Fruit fly (Drosophila melanogaster) whole organism, embryonic: ENCODE data around the gene thoc7.
A peak's percentile ranks its signal among the peaks of the same experiment; 100 is the strongest.

Source experiments
- CG10267 ChIP-seq: fragments of 200-800 bp; sonication (Bioruptor generic); optimal IDR thresholded peaks from 2 replicates; lab custom pipeline; 2018; ENCODE audit warnings: missing biosample characterization, mild to moderate bottlenecking, missing genetic modification characterization, moderate library complexity
- CG10654 ChIP-seq: fragments of 200-800 bp; sonication (Bioruptor generic); optimal IDR thresholded peaks from 2 replicates; lab custom pipeline; 2016; ENCODE audit warnings: missing biosample characterization, missing genetic modification characterization
- CG12659 ChIP-seq: fragments of 200-800 bp; sonication (Bioruptor generic); optimal IDR thresholded peaks from 3 replicates; lab custom pipeline; 2017; ENCODE audit warnings: mild to moderate bottlenecking, missing biosample characterization, missing genetic modification reagents, missing genetic modification characterization
- CG12744 ChIP-seq: fragments of 200-800 bp; sonication (Bioruptor generic); optimal IDR thresholded peaks from 2 replicates; lab custom pipeline; 2016; ENCODE audit warnings: missing biosample characterization, missing genetic modification characterization
- CG13296 ChIP-seq: fragments of 200-800 bp; sonication (Bioruptor generic); optimal IDR thresholded peaks from 3 replicates; lab custom pipeline; 2018; ENCODE audit warnings: missing biosample characterization, mild to moderate bottlenecking, missing genetic modification characterization
- CG14014 ChIP-seq: fragments of 200-800 bp; sonication (Bioruptor generic); IDR thresholded peaks from 2 replicates; pipeline ENCODE4 v1.3.6; 2022; ENCODE audit warnings: missing biosample characterization, missing genetic modification characterization
- CG30020 ChIP-seq: fragments of 200-800 bp; optimal IDR thresholded peaks from 2 replicates; lab custom pipeline; 2019; ENCODE audit warnings: missing biosample characterization, mild to moderate bottlenecking, missing genetic modification characterization, moderate library complexity
- CG34422 ChIP-seq: fragments of 200-800 bp; sonication (Bioruptor generic); IDR thresholded peaks from 3 replicates; pipeline ENCODE4 v1.3.6; 2022; ENCODE audit warnings: missing biosample characterization, missing genetic modification characterization
- CG3847 ChIP-seq: fragments of 200-800 bp; sonication (Bioruptor generic); IDR thresholded peaks from 2 replicates; pipeline ENCODE4 v1.3.6; 2022; ENCODE audit warnings: missing biosample characterization, missing genetic modification characterization
- CG7928 ChIP-seq: fragments of 200-800 bp; sonication (Bioruptor generic); optimal IDR thresholded peaks from 2 replicates; lab custom pipeline; 2017; ENCODE audit warnings: missing biosample characterization, mild to moderate bottlenecking, missing genetic modification characterization
- CG8290 ChIP-seq, 3 experiments: fragments of 200-800 bp; sonication (Bioruptor generic); optimal IDR thresholded peaks; 2 replicates each; lab custom pipeline; 2016 to 2019; ENCODE audit warnings: missing biosample characterization in 3 of 3, missing genetic modification characterization in 3 of 3, mild to moderate bottlenecking in 2 of 3, moderate library complexity in 1 of 3
- CHES-1-like ChIP-seq: fragments of 200-800 bp; sonication (Bioruptor generic); optimal IDR thresholded peaks from 2 replicates; lab custom pipeline; 2016; ENCODE audit warnings: missing biosample characterization, missing genetic modification characterization
- Camta ChIP-seq: fragments of 200-800 bp; sonication (Bioruptor generic); optimal IDR thresholded peaks from 2 replicates; lab custom pipeline; 2016; ENCODE audit warnings: missing biosample characterization, missing genetic modification characterization
- CkIIα-i1 ChIP-seq: fragments of 200-800 bp; sonication (Bioruptor generic); IDR thresholded peaks from 2 replicates; pipeline ENCODE4 v1.3.6; 2022; ENCODE audit warnings: missing biosample characterization, missing genetic modification characterization
- Dip3 ChIP-seq: fragments of 200-800 bp; sonication (Bioruptor generic); optimal IDR thresholded peaks from 3 replicates; lab custom pipeline; 2016; ENCODE audit warnings: missing biosample characterization, missing genetic modification characterization
- Dll ChIP-seq: fragments of 200-800 bp; sonication (Bioruptor generic); IDR thresholded peaks from 4 replicates; pipeline ENCODE4 v1.3.6; 2022; ENCODE audit warnings: missing biosample characterization, missing genetic modification characterization; ENCODE audit not compliant: partially characterized antibody
- Dref ChIP-seq: fragments of 200-800 bp; sonication (Bioruptor generic); IDR thresholded peaks from 2 replicates; pipeline ENCODE4 v1.3.6; 2022; ENCODE audit warnings: missing biosample characterization, missing genetic modification characterization
- E2f2 ChIP-seq: fragments of 200-800 bp; sonication (Bioruptor generic); IDR thresholded peaks from 2 replicates; pipeline ENCODE4 v1.3.6; 2022; ENCODE audit warnings: missing biosample characterization, missing genetic modification characterization
- Fer2 ChIP-seq: fragments of 200-800 bp; sonication (Bioruptor generic); optimal IDR thresholded peaks from 2 replicates; lab custom pipeline; 2018; ENCODE audit warnings: missing biosample characterization, mild to moderate bottlenecking, missing genetic modification characterization, moderate library complexity
- HHEX ChIP-seq: fragments of 200-800 bp; sonication (Bioruptor generic); optimal IDR thresholded peaks from 3 replicates; lab custom pipeline; 2017; ENCODE audit warnings: missing biosample characterization, mild to moderate bottlenecking, missing genetic modification characterization, missing genetic modification reagents
- HmgD ChIP-seq: fragments of 200-800 bp; sonication (Bioruptor generic); optimal IDR thresholded peaks from 3 replicates; lab custom pipeline; 2016; ENCODE audit warnings: missing biosample characterization, missing genetic modification characterization
- Mad ChIP-seq: fragments of 200-800 bp; sonication (Bioruptor generic); optimal IDR thresholded peaks from 2 replicates; lab custom pipeline; 2016; ENCODE audit warnings: missing biosample characterization, missing genetic modification characterization
- Mrtf ChIP-seq: fragments of 200-800 bp; sonication (Bioruptor generic); IDR thresholded peaks from 3 replicates; pipeline ENCODE4 v1.3.6; 2022; ENCODE audit warnings: missing biosample characterization, missing genetic modification characterization
- NC2β ChIP-seq: fragments of 200-800 bp; sonication (Bioruptor generic); optimal IDR thresholded peaks from 2 replicates; lab custom pipeline; 2016; ENCODE audit warnings: missing biosample characterization, missing genetic modification characterization
- Oaz ChIP-seq: fragments of 200-800 bp; sonication (Bioruptor generic); IDR thresholded peaks from 2 replicates; pipeline ENCODE4 v1.3.6; 2022; ENCODE audit warnings: missing biosample characterization, missing genetic modification characterization
- Pdp1 ChIP-seq, 2 experiments: fragments of 200-800 bp; sonication (Bioruptor generic); optimal IDR thresholded peaks; 3 replicates each; lab custom pipeline; 2016; ENCODE audit warnings: missing biosample characterization in 2 of 2, missing genetic modification characterization in 2 of 2, mild to moderate bottlenecking in 1 of 2, moderate library complexity in 1 of 2
- Ptx1 ChIP-seq: fragments of 200-800 bp; sonication (Bioruptor generic); IDR thresholded peaks from 2 replicates; pipeline ENCODE4 v1.3.6; 2022; ENCODE audit warnings: missing biosample characterization, missing genetic modification characterization
- Scr ChIP-seq: fragments of 200-800 bp; sonication (Bioruptor generic); IDR thresholded peaks from 2 replicates; pipeline ENCODE4 v1.3.6; 2022; ENCODE audit warnings: missing biosample characterization, missing genetic modification characterization; ENCODE audit not compliant: partially characterized antibody
- az2 ChIP-seq: fragments of 200-800 bp; sonication (Bioruptor generic); optimal IDR thresholded peaks from 3 replicates; lab custom pipeline; 2016; ENCODE audit warnings: missing biosample characterization, missing genetic modification characterization
- bbx ChIP-seq: fragments of 200-800 bp; sonication (Bioruptor generic); IDR thresholded peaks from 2 replicates; pipeline ENCODE4 v1.3.6; 2022; ENCODE audit warnings: missing biosample characterization, missing genetic modification characterization; ENCODE audit not compliant: partially characterized antibody
- bigmax ChIP-seq: fragments of 200-800 bp; sonication (Bioruptor generic); optimal IDR thresholded peaks from 2 replicates; lab custom pipeline; 2018; ENCODE audit warnings: missing biosample characterization, mild to moderate bottlenecking, missing genetic modification characterization
- chinmo ChIP-seq: fragments of 200-800 bp; sonication (Bioruptor generic); IDR thresholded peaks from 4 replicates; pipeline ENCODE4 v1.3.6; 2022; ENCODE audit warnings: missing biosample characterization, missing genetic modification characterization; ENCODE audit not compliant: partially characterized antibody
- ci ChIP-seq: fragments of 200-800 bp; sonication (Bioruptor generic); IDR thresholded peaks from 3 replicates; pipeline ENCODE4 v1.3.6; 2022; ENCODE audit warnings: missing biosample characterization, missing genetic modification characterization
- emc ChIP-seq: fragments of 200-800 bp; sonication (Bioruptor generic); optimal IDR thresholded peaks from 2 replicates; lab custom pipeline; 2016; ENCODE audit warnings: missing biosample characterization, missing genetic modification characterization
- ems ChIP-seq: fragments of 200-800 bp; sonication (Bioruptor generic); optimal IDR thresholded peaks from 3 replicates; lab custom pipeline; 2016; ENCODE audit warnings: missing biosample characterization, missing genetic modification characterization
- ftz-f1 ChIP-seq: fragments of 200-800 bp; sonication (Bioruptor generic); optimal IDR thresholded peaks from 2 replicates; lab custom pipeline; 2016; ENCODE audit warnings: missing biosample characterization, missing genetic modification characterization
- hbn ChIP-seq: fragments of 200-800 bp; sonication (Bioruptor generic); IDR thresholded peaks from 2 replicates; pipeline ENCODE4 v1.3.6; 2022; ENCODE audit warnings: missing biosample characterization, missing genetic modification characterization; ENCODE audit not compliant: partially characterized antibody
- jumu ChIP-seq: fragments of 200-800 bp; sonication (Bioruptor generic); optimal IDR thresholded peaks from 3 replicates; lab custom pipeline; 2016; ENCODE audit warnings: missing biosample characterization, missing genetic modification characterization
- kni ChIP-seq: fragments of 200-800 bp; sonication (Bioruptor generic); optimal IDR thresholded peaks from 3 replicates; lab custom pipeline; 2017; ENCODE audit warnings: mild to moderate bottlenecking, missing biosample characterization, missing genetic modification reagents, missing genetic modification characterization
- knrl ChIP-seq: fragments of 200-800 bp; sonication (Bioruptor generic); IDR thresholded peaks from 3 replicates; pipeline ENCODE4 v1.3.6; 2022; ENCODE audit warnings: missing biosample characterization, missing genetic modification characterization; ENCODE audit not compliant: partially characterized antibody
- luna ChIP-seq: fragments of 200-800 bp; sonication (Bioruptor generic); optimal IDR thresholded peaks from 2 replicates; lab custom pipeline; 2016; ENCODE audit warnings: missing biosample characterization, missing genetic modification characterization
- mld ChIP-seq: fragments of 200-800 bp; sonication (Bioruptor generic); IDR thresholded peaks from 3 replicates; pipeline ENCODE4 v1.3.6; 2022; ENCODE audit warnings: missing biosample characterization, missing genetic modification characterization; ENCODE audit not compliant: partially characterized antibody
- pnt ChIP-seq: fragments of 200-800 bp; sonication (Bioruptor generic); optimal IDR thresholded peaks from 3 replicates; lab custom pipeline; 2016; ENCODE audit warnings: missing biosample characterization, missing genetic modification characterization
- pum ChIP-seq: fragments of 200-800 bp; sonication (Bioruptor generic); optimal IDR thresholded peaks from 2 replicates; lab custom pipeline; 2016; ENCODE audit warnings: missing biosample characterization, missing genetic modification characterization
- sima ChIP-seq: fragments of 200-800 bp; sonication (Bioruptor generic); optimal IDR thresholded peaks from 2 replicates; lab custom pipeline; 2016; ENCODE audit warnings: missing biosample characterization, missing genetic modification characterization
- slp2 ChIP-seq: fragments of 200-800 bp; sonication (Bioruptor generic); optimal IDR thresholded peaks from 2 replicates; lab custom pipeline; 2016; ENCODE audit warnings: missing biosample characterization, missing genetic modification characterization
- stwl ChIP-seq: fragments of 200-800 bp; sonication (Bioruptor generic); optimal IDR thresholded peaks from 3 replicates; lab custom pipeline; 2018; ENCODE audit warnings: missing biosample characterization, mild to moderate bottlenecking, missing genetic modification characterization, moderate library complexity
- unc-4 ChIP-seq: fragments of 200-800 bp; sonication (Bioruptor generic); IDR thresholded peaks from 2 replicates; pipeline ENCODE4 v1.3.6; 2022; ENCODE audit warnings: missing biosample characterization, missing genetic modification characterization; ENCODE audit not compliant: partially characterized antibody
- vfl ChIP-seq: fragments of 200-800 bp; sonication (Bioruptor generic); optimal IDR thresholded peaks from 2 replicates; lab custom pipeline; 2016; ENCODE audit warnings: missing biosample characterization, missing genetic modification characterization

thoc7 gene

dm6 chr3L:246644-247199 lies 34.2 kb upstream of the thoc7 start (continued):
- TF ChIP-seq bbx (GFP tag; lab: Robert Waterston, UW) (peak; percentile 73), CG13296 (GFP tag; lab: Kevin White, UChicago) (no peak), az2 (GFP tag; lab: Kevin White, UChicago) (peak; percentile 6), chinmo (0 out of 4 replicates have a peak, but pooled peaks have one; percentile 42), Dll (GFP tag; lab: Robert Waterston, UW) (peak; percentile 25; the same call in 2 of the 4 replicates), E2f2 (GFP tag; lab: Robert Waterston, UW) (peak; percentile 94), ftz-f1 (GFP tag; lab: Kevin White, UChicago) (peak; percentile 46), Dip3 (peak; percentile 34), ci (peak; percentile 84), CG7928 (GFP tag; lab: Kevin White, UChicago) (peak; percentile 60), Pdp1 (GFP tag; optimal IDR thresholded peaks at IDR 0.05; lab: Kevin White, UChicago) (peak; percentile 29 to 88), mld (GFP tag; lab: Robert Waterston, UW) (no peak), CG10267 (tag; lab: Kevin White, UChicago) (peak; percentile 64), CG14014 (peak; percentile 60), NC2β (peak; percentile 68), CG10654 (GFP tag; lab: Kevin White, UChicago) (peak; percentile 31), stwl (tag; lab: Kevin White, UChicago) (peak; percentile 82), hbn (GFP tag; lab: Robert Waterston, UW) (peak; percentile 26; the same call in 1 of the 2 replicates), Fer2 (tag; lab: Kevin White, UChicago) (no peak), pum (GFP tag; lab: Kevin White, UChicago) (peak; percentile 19), jumu (GFP tag; lab: Kevin White, UChicago) (peak; percentile 42), sima (no peak), CkIIα-i1 (GFP tag; lab: Robert Waterston, UW) (no peak), CG34422 (0 out of 3 replicates have a peak, but pooled peaks have one; percentile 21), Mad (GFP tag; lab: Kevin White, UChicago) (peak; percentile 9), CG8290 (GFP tag; optimal IDR thresholded peaks at IDR 0.05; lab: Kevin White, UChicago) (peak; percentile 53), CG8290 (tag; optimal IDR thresholded peaks at IDR 0.05; lab: Kevin White, UChicago) (no peak), ems (GFP tag; lab: Kevin White, UChicago) (peak; percentile 27), slp2 (GFP tag; lab: Kevin White, UChicago) (peak; percentile 28), CHES-1-like (GFP tag; lab: Kevin White, UChicago) (peak; percentile 50), Oaz (peak; percentile 10; the same call in 1 of the 2 replicates), Ptx1 (GFP tag; lab: Robert Waterston, UW) (peak; percentile 22; the same call in 1 of the 2 replicates), HHEX (GFP tag; lab: Kevin White, UChicago) (no peak), emc (GFP tag; lab: Kevin White, UChicago) (no peak), CG12744 (GFP tag; lab: Kevin White, UChicago) (peak; percentile 21), unc-4 (peak; percentile 54), Dref (GFP tag; lab: Robert Waterston, UW) (peak; percentile 97), CG3847 (peak; percentile 58), Mrtf (GFP tag; lab: Robert Waterston, UW) (peak; percentile 56; the same call in 2 of the 3 replicates), Scr (GFP tag; lab: Robert Waterston, UW) (peak; percentile 61), Camta (GFP tag; lab: Kevin White, UChicago) (peak; percentile 72), knrl (GFP tag; lab: Robert Waterston, UW) (peak; percentile 59; the same call in 2 of the 3 replicates), kni (GFP tag; lab: Kevin White, UChicago) (no peak), luna (GFP tag; lab: Kevin White, UChicago) (no peak), CG12659 (peak; percentile 81), CG30020 (tag; lab: Kevin White, UChicago) (peak; percentile 73), vfl (GFP tag; lab: Kevin White, UChicago) (peak; percentile 22), pnt (GFP tag; lab: Kevin White, UChicago) (no peak), HmgD (GFP tag; lab: Kevin White, UChicago) (peak; percentile 51), bigmax (GFP tag; lab: Kevin White, UChicago) (peak; percentile 54)
